Worm (Caenorhabditis elegans): ENCODE measurements around the gene ral-1.

DNA sequence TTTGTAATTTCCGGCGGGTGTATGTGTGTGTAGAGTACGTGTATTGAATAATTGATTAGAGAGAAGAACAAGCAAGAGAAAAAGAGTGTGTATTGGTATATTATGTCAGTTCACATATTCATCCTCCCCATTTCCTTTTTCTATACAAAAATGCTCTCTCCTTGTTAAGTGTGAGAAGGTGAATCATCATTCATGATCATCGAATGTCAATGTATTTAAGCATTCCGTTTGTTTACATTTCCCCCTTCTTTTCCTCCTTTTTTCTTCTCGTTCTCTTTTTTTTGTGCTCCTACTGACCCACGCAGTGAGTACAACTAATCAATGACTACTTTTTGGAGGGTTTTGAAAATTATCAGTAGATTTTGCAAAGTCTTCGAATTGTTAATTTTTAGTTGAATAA, 32.4 kb downstream of the ral-1 start:
- TF ChIP-seq pax-1 (tag; optimal IDR thresholded peaks at IDR 0.05): no peak
- no peak for TF ChIP-seq pqm-1 (tag; optimal IDR thresholded peaks at IDR 0.05)
- no peak for TF ChIP-seq gmeb-2 (tag; optimal IDR thresholded peaks at IDR 0.05)
- TF ChIP-seq ama-1 (optimal IDR thresholded peaks at IDR 0.05): no peak
- no peak for TF ChIP-seq ref-2 (tag; optimal IDR thresholded peaks at IDR 0.05)
- TF ChIP-seq unc-3 (GFP tag; conservative IDR thresholded peaks at IDR 0.05): no peak
- no peak for TF ChIP-seq unc-3 (tag; optimal IDR thresholded peaks at IDR 0.05)
- TF ChIP-seq unc-55 (GFP tag; optimal IDR thresholded peaks at IDR 0.05): no peak
- no peak for TF ChIP-seq pha-4 (tag; optimal IDR thresholded peaks at IDR 0.05)
- no peak for TF ChIP-seq elt-2 (tag; optimal IDR thresholded peaks at IDR 0.05)
- TF ChIP-seq ceh-14 (tag; optimal IDR thresholded peaks at IDR 0.05): no peak
- no peak for TF ChIP-seq sox-4 (tag; optimal IDR thresholded peaks at IDR 0.05)
- TF ChIP-seq fax-1 (tag; optimal IDR thresholded peaks at IDR 0.05): no peak

All from whole organism, late embryonic.